Worm (Caenorhabditis elegans) whole organism, L1 larva: ENCODE measurements around the gene B0432.11.
A peak's percentile ranks its signal among the peaks of the same experiment; 100 is the strongest.

Experiments
- C04F5.9 ChIP-seq: sonication (generic microtip); optimal IDR thresholded peaks from 2 replicates; lab custom pipeline; 2016; ENCODE audit warnings: missing genetic modification characterization, missing compliant biosample characterization
- C16A3.4 ChIP-seq: fragments of 150-350 bp; optimal IDR thresholded peaks from 2 replicates; lab custom pipeline; 2014; ENCODE audit warnings: missing biosample characterization, missing genetic modification characterization
- C34B4.2 ChIP-seq: sonication (generic microtip); optimal IDR thresholded peaks from 2 replicates; lab custom pipeline; 2017; ENCODE audit warnings: mild to moderate bottlenecking, missing genetic modification characterization, missing compliant biosample characterization
- F16B12.6 ChIP-seq: fragments of 150-350 bp; optimal IDR thresholded peaks from 2 replicates; lab custom pipeline; 2014; ENCODE audit warnings: missing biosample characterization, missing genetic modification characterization
- aha-1 ChIP-seq: fragments of 150-350 bp; optimal IDR thresholded peaks from 2 replicates; lab custom pipeline; 2014; ENCODE audit warnings: missing biosample characterization, missing genetic modification characterization
- alr-1 ChIP-seq: fragments of 200-800 bp; sonication (Bioruptor generic); optimal IDR thresholded peaks from 2 replicates; lab custom pipeline; 2018; ENCODE audit warnings: borderline replicate concordance, mild to moderate bottlenecking, missing genetic modification characterization, missing compliant biosample characterization
- aly-2 ChIP-seq: fragments of 150-350 bp; optimal IDR thresholded peaks from 2 replicates; lab custom pipeline; 2014; ENCODE audit warnings: missing biosample characterization, missing genetic modification characterization
- ceh-63 ChIP-seq: fragments of 200-800 bp; sonication (Bioruptor generic); optimal IDR thresholded peaks from 2 replicates; lab custom pipeline; 2018; ENCODE audit warnings: mild to moderate bottlenecking, missing genetic modification characterization, missing compliant biosample characterization
- ceh-82 ChIP-seq, 3 experiments: fragments of 150-350 bp in 1 of 3; sonication (generic microtip) in 2 of 3; optimal IDR thresholded peaks; 2 replicates each; lab custom pipeline; 2014 to 2017; ENCODE audit warnings: missing biosample characterization in 3 of 3, missing genetic modification characterization in 3 of 3
- efl-1 ChIP-seq, 4 experiments: fragments of 150-350 bp; optimal IDR thresholded peaks in 3 of 4; peaks in 1 of 4; 1 replicate in 1 of 4; 2 replicates in 3 of 4; lab custom pipeline; 2014; ENCODE audit warnings: missing biosample characterization in 2 of 4, missing genetic modification characterization in 2 of 4, missing genetic modification reagents in 2 of 4
- efl-3 ChIP-seq: fragments of 200-800 bp; sonication (Bioruptor generic); optimal IDR thresholded peaks from 2 replicates; lab custom pipeline; 2018; ENCODE audit warnings: mild to moderate bottlenecking, missing genetic modification characterization, missing compliant biosample characterization
- egl-27 ChIP-seq, 2 experiments: fragments of 150-350 bp in 1 of 2; sonication (generic microtip); optimal IDR thresholded peaks; 3 replicates each; lab custom pipeline; 2017 to 2018; ENCODE audit warnings: missing biosample characterization in 2 of 2, missing genetic modification characterization in 2 of 2, missing genetic modification reagents in 2 of 2
- elt-2 ChIP-seq: sonication (generic microtip); optimal IDR thresholded peaks from 2 replicates; lab custom pipeline; 2016; ENCODE audit warnings: missing genetic modification characterization, mild to moderate bottlenecking, inconsistent platforms, missing compliant biosample characterization, missing genetic modification reagents
- elt-3 ChIP-seq, 6 experiments: fragments of 150-350 bp in 1 of 6; sonication (generic microtip); optimal IDR thresholded peaks; 2 replicates each; lab custom pipeline; 2017 to 2018; ENCODE audit warnings: missing biosample characterization in 6 of 6, missing genetic modification characterization in 6 of 6, inconsistent platforms in 1 of 6
- fkh-10 ChIP-seq: sonication (generic microtip); optimal IDR thresholded peaks from 2 replicates; lab custom pipeline; 2017; ENCODE audit warnings: missing biosample characterization, missing genetic modification reagents, missing genetic modification characterization
- fkh-4 ChIP-seq: sonication (generic microtip); optimal IDR thresholded peaks from 2 replicates; lab custom pipeline; 2016; ENCODE audit warnings: missing compliant biosample characterization, missing genetic modification characterization, borderline replicate concordance
- grh-1 ChIP-seq: fragments of 200-800 bp; sonication (Bioruptor generic); IDR thresholded peaks from 2 replicates; pipeline ENCODE4 v1.3.6; 2022; ENCODE audit warnings: missing genetic modification reagents, missing genetic modification characterization, missing compliant biosample characterization
- hlh-4 ChIP-seq: sonication (generic microtip); optimal IDR thresholded peaks from 2 replicates; lab custom pipeline; 2016; ENCODE audit warnings: mild to moderate bottlenecking, missing genetic modification characterization, missing compliant biosample characterization
- hpl-2 ChIP-seq: fragments of 150-350 bp; optimal IDR thresholded peaks from 2 replicates; lab custom pipeline; 2014; ENCODE audit warnings: missing biosample characterization, missing genetic modification reagents, missing genetic modification characterization
- isw-1 ChIP-seq: fragments of 200-800 bp; sonication (Bioruptor generic); IDR thresholded peaks from 2 replicates; pipeline ENCODE4 v1.3.6; 2022; ENCODE audit warnings: missing genetic modification characterization, missing compliant biosample characterization
- jun-1 ChIP-seq: fragments of 150-350 bp; optimal IDR thresholded peaks from 2 replicates; lab custom pipeline; 2014; ENCODE audit warnings: missing biosample characterization, missing genetic modification reagents, missing genetic modification characterization
- lin-15B ChIP-seq: fragments of 150-350 bp; sonication (generic microtip); optimal IDR thresholded peaks from 3 replicates; lab custom pipeline; 2014; ENCODE audit warnings: missing biosample characterization, missing genetic modification characterization
- lsy-2 ChIP-seq, 2 experiments: fragments of 150-350 bp; optimal IDR thresholded peaks; 2 replicates each; lab custom pipeline; 2014; ENCODE audit warnings: missing biosample characterization in 2 of 2, missing genetic modification characterization in 2 of 2
- mab-9 ChIP-seq: fragments of 200-800 bp; sonication (Bioruptor generic); IDR thresholded peaks from 2 replicates; pipeline ENCODE4 v1.3.6; 2022; ENCODE audit warnings: missing genetic modification reagents, missing genetic modification characterization, missing compliant biosample characterization
- mdl-1 ChIP-seq, 2 experiments: fragments of 150-350 bp; optimal IDR thresholded peaks; 2 replicates each; lab custom pipeline; 2014 to 2017; ENCODE audit warnings: missing biosample characterization in 2 of 2, missing genetic modification characterization in 2 of 2, inconsistent platforms in 1 of 2
- mef-2 ChIP-seq: fragments of 150-350 bp; optimal IDR thresholded peaks from 2 replicates; lab custom pipeline; 2014; ENCODE audit warnings: missing biosample characterization, missing genetic modification characterization
- mep-1 ChIP-seq: fragments of 150-350 bp; optimal IDR thresholded peaks from 2 replicates; lab custom pipeline; 2014; ENCODE audit warnings: missing biosample characterization, missing genetic modification characterization
- nhr-12 ChIP-seq: sonication (generic microtip); optimal IDR thresholded peaks from 2 replicates; lab custom pipeline; 2017; ENCODE audit warnings: missing biosample characterization, missing genetic modification characterization
- nhr-20 ChIP-seq: sonication (generic microtip); optimal IDR thresholded peaks from 2 replicates; lab custom pipeline; 2016; ENCODE audit warnings: mild to moderate bottlenecking, missing genetic modification characterization, missing compliant biosample characterization
- nhr-237 ChIP-seq: fragments of 150-350 bp; optimal IDR thresholded peaks from 2 replicates; lab custom pipeline; 2014; ENCODE audit warnings: missing biosample characterization, missing genetic modification characterization
- nhr-28 ChIP-seq: fragments of 150-350 bp; optimal IDR thresholded peaks from 2 replicates; lab custom pipeline; 2014; ENCODE audit warnings: missing biosample characterization, missing genetic modification characterization
- nhr-47 ChIP-seq: sonication (generic microtip); optimal IDR thresholded peaks from 2 replicates; lab custom pipeline; 2016; ENCODE audit warnings: mild to moderate bottlenecking, missing genetic modification characterization, moderate library complexity, missing compliant biosample characterization
- nhr-71 ChIP-seq: sonication (generic microtip); optimal IDR thresholded peaks from 2 replicates; lab custom pipeline; 2016; ENCODE audit warnings: mild to moderate bottlenecking, missing genetic modification characterization, moderate library complexity, missing compliant biosample characterization
- nhr-77 ChIP-seq: fragments of 150-350 bp; optimal IDR thresholded peaks from 2 replicates; lab custom pipeline; 2014; ENCODE audit warnings: missing biosample characterization, missing genetic modification characterization
- nhr-84 ChIP-seq: sonication (generic microtip); optimal IDR thresholded peaks from 2 replicates; lab custom pipeline; 2017; ENCODE audit warnings: missing biosample characterization, missing genetic modification characterization
- pax-3 ChIP-seq: fragments of 200-800 bp; sonication (Bioruptor generic); optimal IDR thresholded peaks from 2 replicates; lab custom pipeline; 2018; ENCODE audit warnings: mild to moderate bottlenecking, missing genetic modification characterization, moderate library complexity, missing compliant biosample characterization
- rnt-1 ChIP-seq: sonication (generic microtip); optimal IDR thresholded peaks from 2 replicates; lab custom pipeline; 2016; ENCODE audit warnings: mild to moderate bottlenecking, missing genetic modification characterization, moderate library complexity, missing compliant biosample characterization
- snpc-4 ChIP-seq: fragments of 150-350 bp; optimal IDR thresholded peaks from 2 replicates; lab custom pipeline; 2014; ENCODE audit warnings: missing biosample characterization, missing genetic modification characterization
- snu-23 ChIP-seq: sonication (generic microtip); optimal IDR thresholded peaks from 2 replicates; lab custom pipeline; 2016; ENCODE audit warnings: missing genetic modification characterization, missing compliant biosample characterization
- sox-4 ChIP-seq: sonication (generic microtip); optimal IDR thresholded peaks from 2 replicates; lab custom pipeline; 2016; ENCODE audit warnings: missing genetic modification characterization, missing compliant biosample characterization
- sptf-1 ChIP-seq: fragments of 150-350 bp; optimal IDR thresholded peaks from 2 replicates; lab custom pipeline; 2014; ENCODE audit warnings: missing biosample characterization, missing genetic modification characterization
- sup-37 ChIP-seq: fragments of 200-800 bp; sonication (Bioruptor generic); optimal IDR thresholded peaks from 2 replicates; lab custom pipeline; 2018; ENCODE audit warnings: mild to moderate bottlenecking, missing genetic modification characterization, missing compliant biosample characterization
- swsn-7 ChIP-seq: sonication (generic microtip); optimal IDR thresholded peaks from 2 replicates; lab custom pipeline; 2016; ENCODE audit warnings: missing genetic modification characterization, missing compliant biosample characterization
- tbx-2 ChIP-seq: sonication (generic microtip); optimal IDR thresholded peaks from 2 replicates; lab custom pipeline; 2016; ENCODE audit warnings: missing genetic modification characterization, missing compliant biosample characterization
- tlp-1 ChIP-seq: fragments of 150-350 bp; optimal IDR thresholded peaks from 2 replicates; lab custom pipeline; 2014; ENCODE audit warnings: missing biosample characterization, missing genetic modification characterization
- unc-130 ChIP-seq: fragments of 150-350 bp; optimal IDR thresholded peaks from 2 replicates; lab custom pipeline; 2017; ENCODE audit warnings: missing biosample characterization, missing genetic modification characterization, inconsistent platforms
- unc-30 ChIP-seq: sonication (generic microtip); optimal IDR thresholded peaks from 2 replicates; lab custom pipeline; 2017; ENCODE audit warnings: missing biosample characterization, missing genetic modification characterization
- unc-62 ChIP-seq: fragments of 150-350 bp; optimal IDR thresholded peaks from 2 replicates; lab custom pipeline; 2014; ENCODE audit warnings: missing biosample characterization, missing genetic modification reagents, missing genetic modification characterization
- unc-98 ChIP-seq: fragments of 200-800 bp; sonication (Bioruptor generic); IDR thresholded peaks from 2 replicates; pipeline ENCODE4 v1.3.6; 2022; ENCODE audit warnings: missing genetic modification characterization, missing compliant biosample characterization
- xbp-1 ChIP-seq: sonication (generic microtip); optimal IDR thresholded peaks from 2 replicates; lab custom pipeline; 2016; ENCODE audit warnings: missing genetic modification characterization, missing compliant biosample characterization
- zag-1 ChIP-seq: fragments of 150-350 bp; optimal IDR thresholded peaks from 2 replicates; lab custom pipeline; 2014; ENCODE audit warnings: missing biosample characterization, missing genetic modification characterization
- zip-4 ChIP-seq: fragments of 200-800 bp; sonication (Bioruptor generic); optimal IDR thresholded peaks from 2 replicates; lab custom pipeline; 2018; ENCODE audit warnings: mild to moderate bottlenecking, missing genetic modification characterization, moderate library complexity, missing compliant biosample characterization
- ztf-4 ChIP-seq: fragments of 150-350 bp; optimal IDR thresholded peaks from 2 replicates; lab custom pipeline; 2014; ENCODE audit warnings: missing biosample characterization, missing genetic modification characterization

B0432.11 gene

DNA sequence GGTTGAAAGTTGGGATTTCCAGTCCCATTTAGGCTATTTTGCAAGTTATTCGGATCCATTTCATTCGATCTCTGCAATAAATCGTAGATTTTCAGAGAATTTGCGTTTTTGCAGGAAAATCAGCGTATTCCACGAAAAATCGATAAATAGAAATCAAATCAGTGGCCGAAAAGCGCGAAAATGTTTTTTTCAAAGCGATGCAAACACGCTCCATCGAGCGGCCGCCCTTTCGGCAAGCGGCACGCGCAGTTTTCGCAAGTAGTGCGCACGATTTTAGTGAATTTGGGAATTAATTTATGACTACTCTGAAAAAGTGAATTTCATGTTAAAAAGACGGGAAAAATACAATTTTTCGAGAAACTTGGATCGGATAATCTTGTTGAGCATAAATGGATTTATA lies 39.4 kb downstream of the B0432.11 start:
- TF ChIP-seq mdl-1 (tag; optimal IDR thresholded peaks at IDR 0.05; lab: Kevin White, UChicago): peak in 1 of 2 experiments; percentile 86
- peak in 5 of 6 experiments; percentile 39 to 94 (median 62) for TF ChIP-seq elt-3 (tag; optimal IDR thresholded peaks at IDR 0.05; lab: Kevin White, UChicago)
- TF ChIP-seq isw-1 (GFP tag; lab: Robert Waterston, UW): peak; percentile 96
- peak; percentile 98 for TF ChIP-seq nhr-71 (tag; lab: Kevin White, UChicago)
- peak; percentile 95 to 97 for TF ChIP-seq efl-1 (optimal IDR thresholded peaks at IDR 0.05; lab: Kevin White, UChicago)
- peak; percentile 88 to 99 for TF ChIP-seq efl-1 (GFP tag; optimal IDR thresholded peaks at IDR 0.05 in 1 of 2; lab: Kevin White, UChicago)
- peak; percentile 99 for TF ChIP-seq lin-15B (tag; lab: Kevin White, UChicago)
- TF ChIP-seq sox-4 (tag; lab: Kevin White, UChicago): peak; percentile 91
- TF ChIP-seq rnt-1 (tag; lab: Kevin White, UChicago): peak; percentile 98
- TF ChIP-seq C16A3.4: peak; percentile 99
- peak; percentile 98 for TF ChIP-seq nhr-47
- TF ChIP-seq C34B4.2: peak; percentile 64
- peak; percentile 95 to 96 for TF ChIP-seq lsy-2 (tag; optimal IDR thresholded peaks at IDR 0.05; lab: Kevin White, UChicago)
- TF ChIP-seq efl-3 (GFP tag; lab: Kevin White, UChicago): peak; percentile 79
- no peak for TF ChIP-seq nhr-28 (tag; lab: Kevin White, UChicago)
- TF ChIP-seq nhr-237 (tag; lab: Kevin White, UChicago): peak; percentile 86
- TF ChIP-seq C04F5.9 (tag; lab: Kevin White, UChicago): peak; percentile 88
- peak; percentile 92 for TF ChIP-seq snpc-4 (tag; lab: Kevin White, UChicago)
- peak; percentile 95 to 98 (median 96) for TF ChIP-seq ceh-82 (tag; optimal IDR thresholded peaks at IDR 0.05; lab: Kevin White, UChicago)
- TF ChIP-seq aly-2 (tag; lab: Kevin White, UChicago): peak; percentile 69
- TF ChIP-seq unc-30 (tag; lab: Kevin White, UChicago): no peak
- TF ChIP-seq mef-2: peak; percentile 75
- TF ChIP-seq unc-62 (GFP tag; lab: Kevin White, UChicago): no peak
- peak; percentile 62 for TF ChIP-seq zag-1
- peak; percentile 93 for TF ChIP-seq nhr-77 (tag; lab: Kevin White, UChicago)
- peak; percentile 84 for TF ChIP-seq fkh-4
- TF ChIP-seq hpl-2: peak; percentile 93
- peak; percentile 86 for TF ChIP-seq sup-37 (GFP tag; lab: Kevin White, UChicago)
- TF ChIP-seq F16B12.6 (tag; lab: Kevin White, UChicago): peak; percentile 74
- TF ChIP-seq aha-1: peak; percentile 50
- no peak for TF ChIP-seq tlp-1
- TF ChIP-seq elt-2 (tag; lab: Kevin White, UChicago): peak; percentile 79
- no peak for TF ChIP-seq alr-1 (tag; lab: Kevin White, UChicago)
- TF ChIP-seq fkh-10 (GFP tag; lab: Kevin White, UChicago): peak; percentile 95
- TF ChIP-seq unc-130 (tag; lab: Kevin White, UChicago): peak; percentile 97
- TF ChIP-seq nhr-84: no peak
- TF ChIP-seq ceh-63 (GFP tag; lab: Kevin White, UChicago): peak; percentile 11
- peak; percentile 97 for TF ChIP-seq swsn-7
- peak; percentile 96 for TF ChIP-seq xbp-1 (tag; lab: Kevin White, UChicago)
- peak; percentile 90 for TF ChIP-seq mab-9 (GFP tag; lab: Robert Waterston, UW)
- TF ChIP-seq zip-4 (GFP tag; lab: Kevin White, UChicago): peak; percentile 87
- peak; percentile 95 for TF ChIP-seq ztf-4
- TF ChIP-seq sptf-1 (tag; lab: Kevin White, UChicago): no peak
- peak; percentile 65; the same call in 1 of the 2 replicates for TF ChIP-seq unc-98 (GFP tag; lab: Robert Waterston, UW)
- TF ChIP-seq tbx-2 (tag; lab: Kevin White, UChicago): peak; percentile 97
- TF ChIP-seq hlh-4: no peak
- peak; percentile 90 for TF ChIP-seq jun-1 (tag; lab: Kevin White, UChicago)
- peak; percentile 91 for TF ChIP-seq pax-3 (tag; lab: Kevin White, UChicago)
- no peak for TF ChIP-seq nhr-12
- TF ChIP-seq nhr-20 (tag; lab: Kevin White, UChicago): peak; percentile 97
- TF ChIP-seq grh-1 (GFP tag; lab: Robert Waterston, UW): peak; percentile 92
- peak; percentile 60 to 69 for TF ChIP-seq egl-27 (tag; optimal IDR thresholded peaks at IDR 0.05; lab: Kevin White, UChicago)
- peak; percentile 99 for TF ChIP-seq snu-23
- peak; percentile 97 for TF ChIP-seq mep-1 (tag; lab: Kevin White, UChicago)
